Worm (Caenorhabditis elegans): ENCODE measurements around the gene ykt-6.

Gene ykt-6

DNA sequence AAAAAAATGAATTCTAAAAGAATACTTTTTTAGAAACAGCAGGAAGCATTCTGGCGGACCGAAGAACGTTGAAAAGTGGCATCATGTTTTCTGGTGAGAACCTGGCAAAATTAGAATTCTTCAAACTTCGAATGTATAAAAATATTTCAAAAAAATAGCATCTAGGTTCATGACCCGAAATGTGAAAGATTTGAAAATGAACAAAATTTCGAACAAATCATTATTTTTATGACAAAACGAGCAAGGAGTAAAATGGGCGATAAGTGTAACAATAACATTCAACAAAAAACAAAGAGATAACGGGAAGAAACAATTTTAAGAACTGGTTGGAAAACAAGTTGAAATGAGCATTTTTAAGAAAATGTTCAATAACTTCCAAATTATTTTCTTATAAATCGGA, 12.1 kb downstream of the ykt-6 start, which contains the start of gene psd-1:
Gene psd-1, minus strand, starts transcription at position 101 of the 400 bp plus-strand sequence.
- no peak for TF ChIP-seq sea-1 (GFP tag; conservative IDR thresholded peaks at IDR 0.05)
- no peak for TF ChIP-seq tra-4 (tag; optimal IDR thresholded peaks at IDR 0.05)
- no peak for TF ChIP-seq tbx-37 (GFP tag; conservative IDR thresholded peaks at IDR 0.05)
- TF ChIP-seq hmg-4 (GFP tag; optimal IDR thresholded peaks at IDR 0.05), result no peak
- no peak for TF ChIP-seq hmbx-1 (tag; optimal IDR thresholded peaks at IDR 0.05)
- no peak for TF ChIP-seq F13C5.2 (tag; optimal IDR thresholded peaks at IDR 0.05)
- TF ChIP-seq ama-1 (optimal IDR thresholded peaks at IDR 0.05), result no peak
- no peak for TF ChIP-seq tbx-11 (GFP tag; IDR thresholded peaks at IDR 0.05)
- TF ChIP-seq aly-1 (tag; optimal IDR thresholded peaks at IDR 0.05), result no peak
- no peak for TF ChIP-seq hnd-1 (tag; optimal IDR thresholded peaks at IDR 0.05)
- TF ChIP-seq B0310.2 (tag; optimal IDR thresholded peaks at IDR 0.05), result no peak
- TF ChIP-seq ets-7 (tag; optimal IDR thresholded peaks at IDR 0.05), result no peak
- TF ChIP-seq scrt-1 (GFP tag; IDR thresholded peaks at IDR 0.05), result no peak
- no peak for TF ChIP-seq ceh-36 (tag; optimal IDR thresholded peaks at IDR 0.05)
- TF ChIP-seq pes-1 (GFP tag; IDR thresholded peaks at IDR 0.05), result no peak
- no peak for TF ChIP-seq ceh-13 (GFP tag; optimal IDR thresholded peaks at IDR 0.05)
- TF ChIP-seq flt-1 (GFP tag; IDR thresholded peaks at IDR 0.05), result no peak

ce11 chrIII:7273718-7274117, 13.7 kb downstream of the ykt-6 start:
- no peak for TF ChIP-seq sea-1 (GFP tag; conservative IDR thresholded peaks at IDR 0.05)
- no peak for TF ChIP-seq ceh-36 (tag; optimal IDR thresholded peaks at IDR 0.05)
- no peak for TF ChIP-seq tra-4 (tag; optimal IDR thresholded peaks at IDR 0.05)
- no peak for TF ChIP-seq hnd-1 (tag; optimal IDR thresholded peaks at IDR 0.05)

ce11 chrIII:7272828-7273227, 14.6 kb downstream of the ykt-6 start:
- TF ChIP-seq B0310.2 (tag; optimal IDR thresholded peaks at IDR 0.05) (no peak), flt-1 (GFP tag; IDR thresholded peaks at IDR 0.05) (no peak), tbx-37 (GFP tag; conservative IDR thresholded peaks at IDR 0.05) (no peak), hmg-4 (GFP tag; optimal IDR thresholded peaks at IDR 0.05) (no peak), ama-1 (optimal IDR thresholded peaks at IDR 0.05) (no peak), hmbx-1 (tag; optimal IDR thresholded peaks at IDR 0.05) (no peak), aly-1 (tag; optimal IDR thresholded peaks at IDR 0.05) (no peak), tbx-11 (GFP tag; IDR thresholded peaks at IDR 0.05) (no peak), scrt-1 (GFP tag; IDR thresholded peaks at IDR 0.05) (no peak), ets-7 (tag; optimal IDR thresholded peaks at IDR 0.05) (no peak), sea-1 (GFP tag; conservative IDR thresholded peaks at IDR 0.05) (no peak), hnd-1 (tag; optimal IDR thresholded peaks at IDR 0.05) (no peak), F13C5.2 (tag; optimal IDR thresholded peaks at IDR 0.05) (no peak), pes-1 (GFP tag; IDR thresholded peaks at IDR 0.05) (no peak), ceh-13 (GFP tag; optimal IDR thresholded peaks at IDR 0.05) (no peak), tra-4 (tag; optimal IDR thresholded peaks at IDR 0.05) (no peak), ceh-36 (tag; optimal IDR thresholded peaks at IDR 0.05) (no peak)

- TF ChIP-seq flt-1 (GFP tag; IDR thresholded peaks at IDR 0.05) (0 out of 2 replicates have a peak, but pooled peaks have one; percentile 4), aly-1 (tag; optimal IDR thresholded peaks at IDR 0.05) (no peak), F13C5.2 (tag; optimal IDR thresholded peaks at IDR 0.05) (peak; percentile 43), hmg-4 (GFP tag; optimal IDR thresholded peaks at IDR 0.05) (peak; percentile 75), tra-4 (tag; optimal IDR thresholded peaks at IDR 0.05) (no peak)
Observed at ce11 chrIII:7272088-7272487, 15.3 kb downstream of the ykt-6 start.

ce11 chrIII:7271083-7271482, 16.3 kb downstream of the ykt-6 start:
- TF ChIP-seq ceh-13 (GFP tag; optimal IDR thresholded peaks at IDR 0.05), result no peak
- TF ChIP-seq tra-4 (tag; optimal IDR thresholded peaks at IDR 0.05), result no peak
- no peak for TF ChIP-seq ets-7 (tag; optimal IDR thresholded peaks at IDR 0.05)
- TF ChIP-seq ceh-36 (tag; optimal IDR thresholded peaks at IDR 0.05), result no peak
- no peak for TF ChIP-seq hmbx-1 (tag; optimal IDR thresholded peaks at IDR 0.05)
- TF ChIP-seq tbx-11 (GFP tag; IDR thresholded peaks at IDR 0.05), result no peak
- TF ChIP-seq aly-1 (tag; optimal IDR thresholded peaks at IDR 0.05), result no peak
- TF ChIP-seq hnd-1 (tag; optimal IDR thresholded peaks at IDR 0.05), result no peak
- TF ChIP-seq F13C5.2 (tag; optimal IDR thresholded peaks at IDR 0.05), result no peak
- no peak for TF ChIP-seq flt-1 (GFP tag; IDR thresholded peaks at IDR 0.05)
- no peak for TF ChIP-seq pes-1 (GFP tag; IDR thresholded peaks at IDR 0.05)
- TF ChIP-seq sea-1 (GFP tag; conservative IDR thresholded peaks at IDR 0.05), result no peak

DNA sequence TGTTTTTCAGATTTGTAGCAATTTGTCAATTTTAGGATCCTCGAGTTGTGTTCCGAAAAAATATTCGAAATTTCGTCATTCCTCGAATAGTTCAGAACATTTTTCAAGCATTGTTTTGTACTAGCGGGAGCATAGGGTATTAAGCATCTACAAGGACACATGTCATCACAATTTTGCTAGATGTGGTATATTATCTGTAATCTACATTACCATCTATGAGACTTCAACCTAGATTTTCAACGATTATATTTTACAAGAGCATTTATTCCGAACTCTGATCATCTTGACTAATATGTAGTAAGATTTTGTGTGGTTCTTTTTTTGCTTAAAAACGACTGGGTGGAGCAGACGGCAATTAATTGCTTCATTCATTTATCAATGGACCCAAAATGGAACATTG, 24.4 kb downstream of the ykt-6 start:
- TF ChIP-seq B0310.2 (tag; optimal IDR thresholded peaks at IDR 0.05) (no peak), hmg-4 (GFP tag; optimal IDR thresholded peaks at IDR 0.05) (no peak), F13C5.2 (tag; optimal IDR thresholded peaks at IDR 0.05) (no peak), tbx-11 (GFP tag; IDR thresholded peaks at IDR 0.05) (no peak), scrt-1 (GFP tag; IDR thresholded peaks at IDR 0.05) (no peak), aly-1 (tag; optimal IDR thresholded peaks at IDR 0.05) (no peak), ceh-36 (tag; optimal IDR thresholded peaks at IDR 0.05) (no peak), hnd-1 (tag; optimal IDR thresholded peaks at IDR 0.05) (no peak), ama-1 (optimal IDR thresholded peaks at IDR 0.05) (no peak), pes-1 (GFP tag; IDR thresholded peaks at IDR 0.05) (no peak), sea-1 (GFP tag; conservative IDR thresholded peaks at IDR 0.05) (no peak), tra-4 (tag; optimal IDR thresholded peaks at IDR 0.05) (no peak), ceh-13 (GFP tag; optimal IDR thresholded peaks at IDR 0.05) (no peak), ets-7 (tag; optimal IDR thresholded peaks at IDR 0.05) (no peak), tbx-37 (GFP tag; conservative IDR thresholded peaks at IDR 0.05) (no peak), hmbx-1 (tag; optimal IDR thresholded peaks at IDR 0.05) (no peak)

DNA sequence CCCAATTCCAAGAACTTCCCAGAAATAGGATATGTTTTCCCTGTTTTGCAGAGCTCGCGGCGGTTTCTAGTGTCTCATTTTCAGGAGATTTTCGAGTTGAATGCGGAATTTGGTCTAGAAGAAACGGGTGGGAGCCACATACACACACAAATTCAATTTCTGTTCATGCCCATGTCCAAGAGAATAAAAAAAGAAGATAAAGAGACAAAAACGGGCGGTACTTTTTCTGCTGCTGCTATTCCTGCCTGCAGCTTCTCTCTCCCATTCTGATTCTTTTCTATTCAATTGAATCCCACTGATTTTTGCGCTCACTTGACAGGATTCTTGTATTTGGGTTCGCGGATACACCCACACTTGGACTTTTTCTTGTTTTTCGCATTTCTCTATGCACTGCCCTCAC, 24.8 kb downstream of the ykt-6 start:
- TF ChIP-seq F13C5.2 (tag; optimal IDR thresholded peaks at IDR 0.05) (no peak), ets-7 (tag; optimal IDR thresholded peaks at IDR 0.05) (no peak), flt-1 (GFP tag; IDR thresholded peaks at IDR 0.05) (no peak), B0310.2 (tag; optimal IDR thresholded peaks at IDR 0.05) (no peak), hnd-1 (tag; optimal IDR thresholded peaks at IDR 0.05) (no peak), aly-1 (tag; optimal IDR thresholded peaks at IDR 0.05) (no peak), sea-1 (GFP tag; conservative IDR thresholded peaks at IDR 0.05) (no peak), hmbx-1 (tag; optimal IDR thresholded peaks at IDR 0.05) (no peak), tra-4 (tag; optimal IDR thresholded peaks at IDR 0.05) (no peak), scrt-1 (GFP tag; IDR thresholded peaks at IDR 0.05) (no peak), tbx-37 (GFP tag; conservative IDR thresholded peaks at IDR 0.05) (no peak), ceh-36 (tag; optimal IDR thresholded peaks at IDR 0.05) (no peak), ceh-13 (GFP tag; optimal IDR thresholded peaks at IDR 0.05) (no peak), tbx-11 (GFP tag; IDR thresholded peaks at IDR 0.05) (no peak), pes-1 (GFP tag; IDR thresholded peaks at IDR 0.05) (no peak)
